Fruit fly (Drosophila melanogaster) whole organism, embryonic: ENCODE measurements around the gene Rai1.

Experiments used
- Bteb2 ChIP-seq: fragments of 200-800 bp; sonication (Bioruptor generic); optimal IDR thresholded peaks from 2 replicates; lab custom pipeline; 2016; ENCODE audit warnings: missing biosample characterization, missing genetic modification characterization
- CG10209 ChIP-seq: fragments of 200-800 bp; sonication (Bioruptor generic); optimal IDR thresholded peaks from 3 replicates; lab custom pipeline; 2017; ENCODE audit warnings: missing biosample characterization, mild to moderate bottlenecking, missing genetic modification characterization, missing genetic modification reagents
- CG10366 ChIP-seq: fragments of 200-800 bp; sonication (Bioruptor generic); IDR thresholded peaks from 2 replicates; pipeline ENCODE4 v1.3.6; 2022; ENCODE audit warnings: missing biosample characterization, missing genetic modification characterization
- CG11247 ChIP-seq: fragments of 200-800 bp; sonication (Bioruptor generic); IDR thresholded peaks from 2 replicates; pipeline ENCODE4 v1.3.6; 2022; ENCODE audit warnings: missing biosample characterization, missing genetic modification characterization
- CG11723 ChIP-seq: fragments of 200-800 bp; sonication (Bioruptor generic); optimal IDR thresholded peaks from 2 replicates; lab custom pipeline; 2017; ENCODE audit warnings: missing biosample characterization, mild to moderate bottlenecking, missing genetic modification characterization
- CG14710 ChIP-seq: fragments of 200-800 bp; sonication (Bioruptor generic); optimal IDR thresholded peaks from 3 replicates; lab custom pipeline; 2019; ENCODE audit warnings: missing biosample characterization, mild to moderate bottlenecking, missing genetic modification characterization, moderate library complexity
- CG15601 ChIP-seq: fragments of 200-800 bp; sonication (Bioruptor generic); optimal IDR thresholded peaks from 3 replicates; lab custom pipeline; 2019; ENCODE audit warnings: missing biosample characterization, mild to moderate bottlenecking, missing genetic modification characterization, moderate library complexity
- CG16863 ChIP-seq: fragments of 200-800 bp; sonication (Bioruptor generic); optimal IDR thresholded peaks from 3 replicates; lab custom pipeline; 2016; ENCODE audit warnings: missing biosample characterization, missing genetic modification characterization
- CG17359 ChIP-seq: fragments of 200-800 bp; sonication (Bioruptor generic); optimal IDR thresholded peaks from 3 replicates; lab custom pipeline; 2018; ENCODE audit warnings: missing biosample characterization, mild to moderate bottlenecking, missing genetic modification characterization, moderate library complexity
- CG2116 ChIP-seq: fragments of 200-800 bp; sonication (Bioruptor generic); optimal IDR thresholded peaks from 3 replicates; lab custom pipeline; 2018; ENCODE audit warnings: missing biosample characterization, mild to moderate bottlenecking, missing genetic modification characterization
- CG2120 ChIP-seq: fragments of 200-800 bp; sonication (Bioruptor generic); optimal IDR thresholded peaks from 3 replicates; lab custom pipeline; 2016; ENCODE audit warnings: missing biosample characterization, missing genetic modification characterization
- CG4328 ChIP-seq: fragments of 200-800 bp; sonication (Bioruptor generic); optimal IDR thresholded peaks from 3 replicates; lab custom pipeline; 2017; ENCODE audit warnings: missing biosample characterization, missing genetic modification reagents, missing genetic modification characterization
- CG4360 ChIP-seq: fragments of 200-800 bp; sonication (Bioruptor generic); IDR thresholded peaks from 2 replicates; pipeline ENCODE4 v1.3.6; 2022; ENCODE audit warnings: missing biosample characterization, missing genetic modification characterization
- CG4707 ChIP-seq: fragments of 200-800 bp; sonication (Bioruptor generic); optimal IDR thresholded peaks from 2 replicates; lab custom pipeline; 2018; ENCODE audit warnings: missing biosample characterization, mild to moderate bottlenecking, missing genetic modification characterization, moderate library complexity
- CG7745 ChIP-seq: fragments of 200-800 bp; sonication (Bioruptor generic); optimal IDR thresholded peaks from 2 replicates; lab custom pipeline; 2018; ENCODE audit warnings: missing biosample characterization, mild to moderate bottlenecking, missing genetic modification characterization, moderate library complexity
- CG7839 ChIP-seq: fragments of 200-800 bp; sonication (Bioruptor generic); optimal IDR thresholded peaks from 3 replicates; lab custom pipeline; 2018; ENCODE audit warnings: missing biosample characterization, mild to moderate bottlenecking, missing genetic modification characterization, moderate library complexity
- D19B ChIP-seq: fragments of 200-800 bp; sonication (Bioruptor generic); optimal IDR thresholded peaks from 2 replicates; lab custom pipeline; 2017; ENCODE audit warnings: missing biosample characterization, mild to moderate bottlenecking, missing genetic modification characterization
- E2f1 ChIP-seq: fragments of 200-800 bp; sonication (Bioruptor generic); IDR thresholded peaks from 2 replicates; pipeline ENCODE4 v1.3.6; 2022; ENCODE audit warnings: missing biosample characterization, missing genetic modification characterization
- Ets65A ChIP-seq: fragments of 200-800 bp; sonication (Bioruptor generic); peaks from one replicate; lab custom pipeline; 2016; ENCODE audit warnings: missing biosample characterization, missing genetic modification characterization
- HHEX ChIP-seq: fragments of 200-800 bp; sonication (Bioruptor generic); optimal IDR thresholded peaks from 3 replicates; lab custom pipeline; 2017; ENCODE audit warnings: missing biosample characterization, mild to moderate bottlenecking, missing genetic modification characterization, missing genetic modification reagents
- HLH4C ChIP-seq: fragments of 200-800 bp; sonication (Bioruptor generic); IDR thresholded peaks from 3 replicates; pipeline ENCODE4 v1.3.6; 2022; ENCODE audit warnings: missing biosample characterization, missing genetic modification characterization; ENCODE audit not compliant: partially characterized antibody
- Hr51 ChIP-seq, 2 experiments: fragments of 200-800 bp; sonication (Bioruptor generic); optimal IDR thresholded peaks; 2 replicates in 1 of 2; 3 replicates in 1 of 2; lab custom pipeline; 2016 to 2018; ENCODE audit warnings: missing biosample characterization in 2 of 2, missing genetic modification characterization in 2 of 2, mild to moderate bottlenecking in 1 of 2, moderate library complexity in 1 of 2
- Jarid2 ChIP-seq: fragments of 200-800 bp; sonication (Bioruptor generic); optimal IDR thresholded peaks from 3 replicates; lab custom pipeline; 2017; ENCODE audit warnings: mild to moderate bottlenecking, missing biosample characterization, missing genetic modification reagents, missing genetic modification characterization
- MBD-R2 ChIP-seq: fragments of 200-800 bp; sonication (Bioruptor generic); IDR thresholded peaks from 2 replicates; pipeline ENCODE4 v1.3.6; 2022; ENCODE audit warnings: missing biosample characterization, missing genetic modification characterization
- Myb ChIP-seq: fragments of 200-800 bp; sonication (Bioruptor generic); optimal IDR thresholded peaks from 2 replicates; lab custom pipeline; 2016; ENCODE audit warnings: missing biosample characterization, missing genetic modification characterization
- Oli ChIP-seq: fragments of 200-800 bp; sonication (Bioruptor generic); optimal IDR thresholded peaks from 2 replicates; lab custom pipeline; 2018; ENCODE audit warnings: missing biosample characterization, mild to moderate bottlenecking, missing genetic modification characterization, moderate library complexity
- Opbp ChIP-seq: fragments of 200-800 bp; sonication (Bioruptor generic); IDR thresholded peaks from 3 replicates; pipeline ENCODE4 v1.3.6; 2022; ENCODE audit warnings: missing biosample characterization, missing genetic modification characterization; ENCODE audit not compliant: partially characterized antibody
- Trl ChIP-seq, 3 experiments: fragments of >200 bp in 2 of 3; fragments of 200-800 bp in 1 of 3; sonication (Bioruptor generic) in 1 of 3; optimal IDR thresholded peaks; 2 replicates in 1 of 3; 3 replicates in 2 of 3; lab custom pipeline; 2016 to 2017; ENCODE audit warnings: missing biosample characterization in 1 of 3, missing genetic modification characterization in 1 of 3
- ab ChIP-seq: fragments of 200-800 bp; sonication (Bioruptor generic); optimal IDR thresholded peaks from 2 replicates; lab custom pipeline; 2016; ENCODE audit warnings: missing biosample characterization, missing genetic modification characterization
- bsh ChIP-seq, 2 experiments: fragments of 200-800 bp; sonication (Bioruptor generic); optimal IDR thresholded peaks; 2 replicates each; lab custom pipeline; 2017 to 2018; ENCODE audit warnings: mild to moderate bottlenecking in 2 of 2, missing biosample characterization in 2 of 2, missing genetic modification characterization in 2 of 2, moderate library complexity in 1 of 2
- croc ChIP-seq: fragments of 200-800 bp; sonication (Bioruptor generic); conservative IDR thresholded peaks from 3 replicates; pipeline ENCODE4 v1.3.6; 2022; ENCODE audit warnings: missing biosample characterization, missing genetic modification characterization
- esg ChIP-seq: fragments of 200-800 bp; sonication (Bioruptor generic); conservative IDR thresholded peaks from 2 replicates; pipeline ENCODE4 v1.3.6; 2022; ENCODE audit warnings: missing biosample characterization, missing genetic modification characterization
- exex ChIP-seq: fragments of 200-800 bp; sonication (Bioruptor generic); optimal IDR thresholded peaks from 4 replicates; lab custom pipeline; 2018; ENCODE audit warnings: missing biosample characterization, mild to moderate bottlenecking, missing genetic modification characterization, moderate library complexity
- fd102C ChIP-seq: fragments of 200-800 bp; sonication (Bioruptor generic); optimal IDR thresholded peaks from 2 replicates; lab custom pipeline; 2018; ENCODE audit warnings: missing biosample characterization, mild to moderate bottlenecking, missing genetic modification characterization, moderate library complexity
- fru ChIP-seq: fragments of >200 bp; optimal IDR thresholded peaks from 2 replicates; lab custom pipeline; 2017
- gce ChIP-seq: fragments of 200-800 bp; sonication (Bioruptor generic); IDR thresholded peaks from 3 replicates; pipeline ENCODE4 v1.3.6; 2022; ENCODE audit warnings: missing biosample characterization, missing genetic modification characterization
- gcm2 ChIP-seq: fragments of 200-800 bp; sonication (Bioruptor generic); optimal IDR thresholded peaks from 2 replicates; lab custom pipeline; 2016; ENCODE audit warnings: missing biosample characterization, missing genetic modification characterization
- jigr1 ChIP-seq: fragments of 200-800 bp; sonication (Bioruptor generic); IDR thresholded peaks from 3 replicates; pipeline ENCODE4 v1.3.6; 2022; ENCODE audit warnings: missing biosample characterization, missing genetic modification characterization
- kah ChIP-seq: fragments of 200-800 bp; sonication (Bioruptor generic); optimal IDR thresholded peaks from 2 replicates; lab custom pipeline; 2018; ENCODE audit warnings: missing biosample characterization, mild to moderate bottlenecking, missing genetic modification characterization
- lbe ChIP-seq: fragments of 200-800 bp; sonication (Bioruptor generic); optimal IDR thresholded peaks from 2 replicates; lab custom pipeline; 2016; ENCODE audit warnings: missing biosample characterization, mild to moderate bottlenecking, missing genetic modification characterization
- lilli ChIP-seq: fragments of 200-800 bp; sonication (Bioruptor generic); optimal IDR thresholded peaks from 3 replicates; lab custom pipeline; 2016; ENCODE audit warnings: missing biosample characterization, missing genetic modification characterization
- mld ChIP-seq: fragments of 200-800 bp; sonication (Bioruptor generic); IDR thresholded peaks from 3 replicates; pipeline ENCODE4 v1.3.6; 2022; ENCODE audit warnings: missing biosample characterization, missing genetic modification characterization; ENCODE audit not compliant: partially characterized antibody
- p53 ChIP-seq: fragments of 200-800 bp; sonication (Bioruptor generic); optimal IDR thresholded peaks from 2 replicates; lab custom pipeline; 2016; ENCODE audit warnings: missing biosample characterization, missing genetic modification characterization
- prd ChIP-seq, 3 experiments: fragments of >200 bp in 2 of 3; fragments of 200-800 bp in 1 of 3; sonication (Bioruptor generic) in 1 of 3; optimal IDR thresholded peaks in 2 of 3; IDR thresholded peaks in 1 of 3; 2 replicates in 2 of 3; 3 replicates in 1 of 3; pipeline versions ENCODE4 v1.3.6 to Lab custom; 2017 to 2022; ENCODE audit warnings: missing biosample characterization in 1 of 3, missing genetic modification characterization in 1 of 3
- sisA ChIP-seq: fragments of 200-800 bp; sonication (Bioruptor generic); IDR thresholded peaks from 2 replicates; pipeline ENCODE4 v1.3.6; 2022; ENCODE audit warnings: missing biosample characterization, missing genetic modification characterization
- so ChIP-seq: fragments of 200-800 bp; sonication (Bioruptor generic); IDR thresholded peaks from 3 replicates; pipeline ENCODE4 v1.3.6; 2022; ENCODE audit warnings: missing biosample characterization, missing genetic modification characterization
- sob ChIP-seq: fragments of 200-800 bp; sonication (Bioruptor generic); IDR thresholded peaks from 2 replicates; pipeline ENCODE4 v1.3.6; 2022; ENCODE audit warnings: missing biosample characterization, missing genetic modification characterization
- tup ChIP-seq: fragments of 200-800 bp; sonication (Bioruptor generic); optimal IDR thresholded peaks from 2 replicates; lab custom pipeline; 2016; ENCODE audit warnings: missing biosample characterization, mild to moderate bottlenecking, missing genetic modification characterization, moderate library complexity
- zfh1 ChIP-seq: fragments of 200-800 bp; sonication (Bioruptor generic); IDR thresholded peaks from 3 replicates; pipeline ENCODE4 v1.3.6; 2022; ENCODE audit warnings: missing biosample characterization, missing genetic modification characterization

Rai1 gene

dm6 chrX:16833097-16833496 lies 30.0 kb upstream of the Rai1 start (continued):
- TF ChIP-seq Opbp (GFP tag; lab: Robert Waterston, UW) (no peak), kah (GFP tag; lab: Kevin White, UChicago) (peak; percentile 62), CG4360 (peak; percentile 37; the same call in 1 of the 2 replicates), CG4328 (GFP tag; lab: Kevin White, UChicago) (peak; percentile 19), Bteb2 (GFP tag; lab: Kevin White, UChicago) (peak; percentile 40), lbe (no peak), gce (GFP tag; lab: Robert Waterston, UW) (peak; percentile 66; the same call in 2 of the 3 replicates), Oli (tag; lab: Kevin White, UChicago) (peak; percentile 85), bsh (GFP tag; optimal IDR thresholded peaks at IDR 0.05; lab: Kevin White, UChicago) (peak; percentile 76 to 89), so (peak; percentile 82; the same call in 2 of the 3 replicates), sob (GFP tag; lab: Robert Waterston, UW) (peak; percentile 51), fru (no peak), prd (optimal IDR thresholded peaks at IDR 0.05; lab: Kevin White, UChicago) (no peak), prd (GFP tag; IDR thresholded peaks at IDR 0.05; lab: Robert Waterston, UW) (peak; percentile 77), CG15601 (tag; lab: Kevin White, UChicago) (peak; percentile 83), mld (no peak), sisA (GFP tag; lab: Robert Waterston, UW) (peak; percentile 66), croc (GFP tag; lab: Robert Waterston, UW) (peak; percentile 69; the same call in 2 of the 3 replicates), Jarid2 (GFP tag; lab: Kevin White, UChicago) (peak; percentile 27), CG10366 (GFP tag; lab: Robert Waterston, UW) (peak; percentile 79), exex (tag; lab: Kevin White, UChicago) (no peak), CG14710 (tag; lab: Kevin White, UChicago) (peak; percentile 66), CG4707 (GFP tag; lab: Kevin White, UChicago) (peak; percentile 65), fd102C (no peak), jigr1 (peak; percentile 55; the same call in 1 of the 3 replicates), tup (GFP tag; lab: Kevin White, UChicago) (peak; percentile 30), MBD-R2 (GFP tag; lab: Robert Waterston, UW) (no peak), D19B (GFP tag; lab: Kevin White, UChicago) (peak; percentile 19), CG11723 (GFP tag; lab: Kevin White, UChicago) (peak; percentile 55), Ets65A (GFP tag; lab: Kevin White, UChicago) (peak; percentile 80), esg (GFP tag; lab: Robert Waterston, UW) (peak; percentile 64), Hr51 (GFP tag; optimal IDR thresholded peaks at IDR 0.05; lab: Kevin White, UChicago) (peak; percentile 21 to 81), CG10209 (GFP tag; lab: Kevin White, UChicago) (peak; percentile 67), p53 (GFP tag; lab: Kevin White, UChicago) (no peak), Myb (peak; percentile 48), CG7745 (tag; lab: Kevin White, UChicago) (no peak), CG17359 (tag; lab: Kevin White, UChicago) (peak; percentile 81), zfh1 (GFP tag; lab: Robert Waterston, UW) (peak; percentile 81), HLH4C (GFP tag; lab: Robert Waterston, UW) (no peak), CG2120 (GFP tag; lab: Kevin White, UChicago) (peak; percentile 33), HHEX (GFP tag; lab: Kevin White, UChicago) (peak; percentile 64), E2f1 (peak; percentile 64; the same call in 1 of the 2 replicates), Trl (optimal IDR thresholded peaks at IDR 0.05; lab: Kevin White, UChicago) (no peak), Trl (GFP tag; optimal IDR thresholded peaks at IDR 0.05; lab: Kevin White, UChicago) (peak; percentile 65), CG11247 (peak; percentile 75), CG7839 (tag; lab: Kevin White, UChicago) (peak; percentile 84), gcm2 (GFP tag; lab: Kevin White, UChicago) (peak; percentile 31), CG16863 (GFP tag; lab: Kevin White, UChicago) (peak; percentile 62), CG2116 (peak; percentile 12), ab (no peak), lilli (peak; percentile 60)
